Fruit fly (Drosophila melanogaster) whole organism, embryonic: ENCODE measurements around the gene Ccp84Ad.

ENCODE experiments used
- Bgb ChIP-seq: fragments of 200-800 bp; sonication (Bioruptor generic); IDR thresholded peaks from 2 replicates; pipeline ENCODE4 v1.3.6; 2022; ENCODE audit warnings: missing biosample characterization, missing genetic modification characterization; ENCODE audit not compliant: partially characterized antibody
- CG10366 ChIP-seq: fragments of 200-800 bp; sonication (Bioruptor generic); IDR thresholded peaks from 2 replicates; pipeline ENCODE4 v1.3.6; 2022; ENCODE audit warnings: missing biosample characterization, missing genetic modification characterization
- CG15011 ChIP-seq: fragments of 200-800 bp; sonication (Bioruptor generic); optimal IDR thresholded peaks from 3 replicates; lab custom pipeline; 2018; ENCODE audit warnings: missing biosample characterization, mild to moderate bottlenecking, missing genetic modification characterization
- CG1529 ChIP-seq: fragments of 200-800 bp; sonication (Bioruptor generic); optimal IDR thresholded peaks from 3 replicates; lab custom pipeline; 2018; ENCODE audit warnings: missing biosample characterization, missing genetic modification characterization
- CG1603 ChIP-seq: fragments of 200-800 bp; sonication (Bioruptor generic); optimal IDR thresholded peaks from 2 replicates; lab custom pipeline; 2019; ENCODE audit warnings: missing biosample characterization, mild to moderate bottlenecking, missing genetic modification characterization, moderate library complexity
- CG17361 ChIP-seq: fragments of 200-800 bp; sonication (Bioruptor generic); IDR thresholded peaks from 3 replicates; pipeline ENCODE4 v1.3.6; 2022; ENCODE audit warnings: missing biosample characterization, missing genetic modification characterization
- CG17568 ChIP-seq: fragments of 200-800 bp; sonication (Bioruptor generic); optimal IDR thresholded peaks from 2 replicates; lab custom pipeline; 2018; ENCODE audit warnings: missing biosample characterization, mild to moderate bottlenecking, missing genetic modification characterization, moderate library complexity
- CG17829 ChIP-seq: fragments of 200-800 bp; optimal IDR thresholded peaks from 2 replicates; lab custom pipeline; 2019; ENCODE audit warnings: missing biosample characterization, mild to moderate bottlenecking, missing genetic modification characterization, moderate library complexity
- CG2120 ChIP-seq: fragments of 200-800 bp; sonication (Bioruptor generic); optimal IDR thresholded peaks from 3 replicates; lab custom pipeline; 2016; ENCODE audit warnings: missing biosample characterization, missing genetic modification characterization
- CG2199 ChIP-seq: fragments of 200-800 bp; sonication (Bioruptor generic); IDR thresholded peaks from 3 replicates; pipeline ENCODE4 v1.3.6; 2022; ENCODE audit warnings: missing biosample characterization, missing genetic modification characterization
- CG2712 ChIP-seq: fragments of 200-800 bp; optimal IDR thresholded peaks from 3 replicates; lab custom pipeline; 2019; ENCODE audit warnings: missing biosample characterization, mild to moderate bottlenecking, missing genetic modification characterization, moderate library complexity
- CG31441 ChIP-seq: fragments of 200-800 bp; sonication (Bioruptor generic); IDR thresholded peaks from 2 replicates; pipeline ENCODE4 v1.3.6; 2022; ENCODE audit warnings: missing biosample characterization, missing genetic modification characterization
- CG32772 ChIP-seq: fragments of 200-800 bp; sonication (Bioruptor generic); IDR thresholded peaks from 2 replicates; pipeline ENCODE4 v1.3.6; 2022; ENCODE audit warnings: missing biosample characterization, missing genetic modification characterization
- CG33557 ChIP-seq: fragments of 200-800 bp; sonication (Bioruptor generic); optimal IDR thresholded peaks from 2 replicates; lab custom pipeline; 2019; ENCODE audit warnings: missing biosample characterization, mild to moderate bottlenecking, missing genetic modification characterization, moderate library complexity
- CG3847 ChIP-seq: fragments of 200-800 bp; sonication (Bioruptor generic); IDR thresholded peaks from 2 replicates; pipeline ENCODE4 v1.3.6; 2022; ENCODE audit warnings: missing biosample characterization, missing genetic modification characterization
- CG42726 ChIP-seq: fragments of 200-800 bp; sonication (Bioruptor generic); IDR thresholded peaks from 2 replicates; pipeline ENCODE4 v1.3.6; 2022; ENCODE audit warnings: missing biosample characterization, missing genetic modification characterization; ENCODE audit not compliant: partially characterized antibody
- CG4424 ChIP-seq: fragments of 200-800 bp; sonication (Bioruptor generic); optimal IDR thresholded peaks from 3 replicates; lab custom pipeline; 2016; ENCODE audit warnings: missing biosample characterization, missing genetic modification characterization
- CG7963 ChIP-seq: fragments of 200-800 bp; sonication (Bioruptor generic); IDR thresholded peaks from 3 replicates; pipeline ENCODE4 v1.3.6; 2022; ENCODE audit warnings: missing biosample characterization, missing genetic modification characterization; ENCODE audit not compliant: partially characterized antibody
- CG8290 ChIP-seq, 3 experiments: fragments of 200-800 bp; sonication (Bioruptor generic); optimal IDR thresholded peaks; 2 replicates each; lab custom pipeline; 2016 to 2019; ENCODE audit warnings: missing biosample characterization in 3 of 3, missing genetic modification characterization in 3 of 3, mild to moderate bottlenecking in 2 of 3, moderate library complexity in 1 of 3
- CTCF ChIP-seq: fragments of 200-800 bp; sonication (Bioruptor generic); optimal IDR thresholded peaks from 2 replicates; lab custom pipeline; 2017; ENCODE audit warnings: missing biosample characterization, mild to moderate bottlenecking, missing genetic modification characterization, moderate library complexity
- CoRest ChIP-seq: fragments of 200-800 bp; sonication (Bioruptor generic); optimal IDR thresholded peaks from 3 replicates; lab custom pipeline; 2018; ENCODE audit warnings: missing biosample characterization, mild to moderate bottlenecking, missing genetic modification characterization, moderate library complexity
- Dek ChIP-seq: fragments of 200-800 bp; sonication (Bioruptor generic); optimal IDR thresholded peaks from 3 replicates; lab custom pipeline; 2019; ENCODE audit warnings: missing biosample characterization, mild to moderate bottlenecking, missing genetic modification characterization, moderate library complexity
- Dp ChIP-seq: fragments of 200-800 bp; sonication (Bioruptor generic); optimal IDR thresholded peaks from 2 replicates; lab custom pipeline; 2018; ENCODE audit warnings: missing biosample characterization, mild to moderate bottlenecking, missing genetic modification characterization, moderate library complexity
- Fer2 ChIP-seq: fragments of 200-800 bp; sonication (Bioruptor generic); optimal IDR thresholded peaks from 2 replicates; lab custom pipeline; 2018; ENCODE audit warnings: missing biosample characterization, mild to moderate bottlenecking, missing genetic modification characterization, moderate library complexity
- HmgD ChIP-seq: fragments of 200-800 bp; sonication (Bioruptor generic); optimal IDR thresholded peaks from 3 replicates; lab custom pipeline; 2016; ENCODE audit warnings: missing biosample characterization, missing genetic modification characterization
- Nf-YC ChIP-seq: fragments of 200-800 bp; optimal IDR thresholded peaks from 3 replicates; lab custom pipeline; 2019; ENCODE audit warnings: missing biosample characterization, mild to moderate bottlenecking, missing genetic modification characterization, moderate library complexity
- Oaz ChIP-seq: fragments of 200-800 bp; sonication (Bioruptor generic); IDR thresholded peaks from 2 replicates; pipeline ENCODE4 v1.3.6; 2022; ENCODE audit warnings: missing biosample characterization, missing genetic modification characterization
- Opbp ChIP-seq: fragments of 200-800 bp; sonication (Bioruptor generic); IDR thresholded peaks from 3 replicates; pipeline ENCODE4 v1.3.6; 2022; ENCODE audit warnings: missing biosample characterization, missing genetic modification characterization; ENCODE audit not compliant: partially characterized antibody
- Scr ChIP-seq: fragments of 200-800 bp; sonication (Bioruptor generic); IDR thresholded peaks from 2 replicates; pipeline ENCODE4 v1.3.6; 2022; ENCODE audit warnings: missing biosample characterization, missing genetic modification characterization; ENCODE audit not compliant: partially characterized antibody
- crol ChIP-seq: fragments of 200-800 bp; sonication (Bioruptor generic); IDR thresholded peaks from 2 replicates; pipeline ENCODE4 v1.3.6; 2022; ENCODE audit warnings: missing biosample characterization, missing genetic modification characterization
- gfzf ChIP-seq: fragments of 200-800 bp; sonication (Bioruptor generic); optimal IDR thresholded peaks from 2 replicates; lab custom pipeline; 2016; ENCODE audit warnings: missing biosample characterization, mild to moderate bottlenecking, missing genetic modification characterization, moderate library complexity
- hbn ChIP-seq: fragments of 200-800 bp; sonication (Bioruptor generic); IDR thresholded peaks from 2 replicates; pipeline ENCODE4 v1.3.6; 2022; ENCODE audit warnings: missing biosample characterization, missing genetic modification characterization; ENCODE audit not compliant: partially characterized antibody
- nmo ChIP-seq: fragments of 200-800 bp; sonication (Bioruptor generic); optimal IDR thresholded peaks from 2 replicates; lab custom pipeline; 2018; ENCODE audit warnings: missing biosample characterization, mild to moderate bottlenecking, missing genetic modification characterization, moderate library complexity
- oc ChIP-seq: fragments of 200-800 bp; sonication (Bioruptor generic); optimal IDR thresholded peaks from 2 replicates; lab custom pipeline; 2018; ENCODE audit warnings: missing biosample characterization, mild to moderate bottlenecking, missing genetic modification characterization, moderate library complexity
- pita ChIP-seq: fragments of 200-800 bp; sonication (Bioruptor generic); optimal IDR thresholded peaks from 2 replicates; lab custom pipeline; 2017; ENCODE audit warnings: missing biosample characterization, mild to moderate bottlenecking, missing genetic modification characterization
- pnt ChIP-seq: fragments of 200-800 bp; sonication (Bioruptor generic); optimal IDR thresholded peaks from 3 replicates; lab custom pipeline; 2016; ENCODE audit warnings: missing biosample characterization, missing genetic modification characterization
- prd ChIP-seq, 3 experiments: fragments of >200 bp in 2 of 3; fragments of 200-800 bp in 1 of 3; sonication (Bioruptor generic) in 1 of 3; optimal IDR thresholded peaks in 2 of 3; IDR thresholded peaks in 1 of 3; 2 replicates in 2 of 3; 3 replicates in 1 of 3; pipeline versions ENCODE4 v1.3.6 to Lab custom; 2017 to 2022; ENCODE audit warnings: missing biosample characterization in 1 of 3, missing genetic modification characterization in 1 of 3
- pzg ChIP-seq: fragments of 200-800 bp; sonication (Bioruptor generic); optimal IDR thresholded peaks from 3 replicates; lab custom pipeline; 2018; ENCODE audit warnings: missing biosample characterization, mild to moderate bottlenecking, missing genetic modification characterization, moderate library complexity
- repo ChIP-seq: fragments of 200-800 bp; sonication (Bioruptor generic); optimal IDR thresholded peaks from 2 replicates; lab custom pipeline; 2016; ENCODE audit warnings: missing biosample characterization, missing genetic modification characterization
- sd ChIP-seq: fragments of 200-800 bp; sonication (Bioruptor generic); optimal IDR thresholded peaks from 3 replicates; lab custom pipeline; 2018; ENCODE audit warnings: missing biosample characterization, mild to moderate bottlenecking, missing genetic modification characterization, moderate library complexity
- stwl ChIP-seq: fragments of 200-800 bp; sonication (Bioruptor generic); optimal IDR thresholded peaks from 3 replicates; lab custom pipeline; 2018; ENCODE audit warnings: missing biosample characterization, mild to moderate bottlenecking, missing genetic modification characterization, moderate library complexity
- tin ChIP-seq: fragments of 200-800 bp; sonication (Bioruptor generic); optimal IDR thresholded peaks from 3 replicates; lab custom pipeline; 2016; ENCODE audit warnings: missing biosample characterization, missing genetic modification characterization
- vfl ChIP-seq: fragments of 200-800 bp; sonication (Bioruptor generic); optimal IDR thresholded peaks from 2 replicates; lab custom pipeline; 2016; ENCODE audit warnings: missing biosample characterization, missing genetic modification characterization
- vnd ChIP-seq: fragments of 200-800 bp; sonication (Bioruptor generic); IDR thresholded peaks from 3 replicates; pipeline ENCODE4 v1.3.6; 2022; ENCODE audit warnings: missing biosample characterization, missing genetic modification characterization; ENCODE audit not compliant: partially characterized antibody
- yki ChIP-seq: fragments of >200 bp; optimal IDR thresholded peaks from 3 replicates; lab custom pipeline; 2018
- zen ChIP-seq: fragments of 200-800 bp; sonication (Bioruptor generic); optimal IDR thresholded peaks from 3 replicates; lab custom pipeline; 2018; ENCODE audit warnings: missing biosample characterization, mild to moderate bottlenecking, missing genetic modification characterization, moderate library complexity
- zen2 ChIP-seq: fragments of 200-800 bp; sonication (Bioruptor generic); IDR thresholded peaks from 3 replicates; pipeline ENCODE4 v1.3.6; 2022; ENCODE audit warnings: missing biosample characterization, missing genetic modification characterization; ENCODE audit not compliant: partially characterized antibody

Ccp84Ad gene

DNA sequence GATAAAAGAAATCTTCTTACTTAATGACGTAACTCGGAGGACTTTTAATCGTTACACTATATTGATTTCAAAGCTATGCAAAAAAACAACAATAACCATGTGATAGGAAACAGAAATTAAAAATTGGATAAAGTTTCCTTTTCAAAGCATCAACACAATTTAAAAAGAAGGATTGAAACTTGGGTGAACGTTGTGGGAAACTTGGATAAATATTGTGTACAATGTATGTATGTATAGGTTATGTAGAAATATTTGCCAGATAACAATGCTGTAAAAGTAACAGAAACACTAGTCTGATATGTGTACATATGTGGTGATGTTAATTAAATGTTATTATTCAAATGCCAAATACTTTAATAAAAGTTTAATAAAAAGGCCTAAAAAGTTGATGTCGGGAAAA lies 13.8 kb downstream of the Ccp84Ad start (continued):
- no peak for TF ChIP-seq tin (GFP tag; lab: Kevin White, UChicago)
- peak; percentile 89; the same call in 2 of the 3 replicates for TF ChIP-seq CG2199 (GFP tag; lab: Robert Waterston, UW)
- no peak for TF ChIP-seq Fer2
- TF ChIP-seq CG1529 (GFP tag; lab: Kevin White, UChicago): no peak
- TF ChIP-seq CG10366 (GFP tag; lab: Robert Waterston, UW): no peak
- TF ChIP-seq, all 482 proteins: peak for 13

DNA sequence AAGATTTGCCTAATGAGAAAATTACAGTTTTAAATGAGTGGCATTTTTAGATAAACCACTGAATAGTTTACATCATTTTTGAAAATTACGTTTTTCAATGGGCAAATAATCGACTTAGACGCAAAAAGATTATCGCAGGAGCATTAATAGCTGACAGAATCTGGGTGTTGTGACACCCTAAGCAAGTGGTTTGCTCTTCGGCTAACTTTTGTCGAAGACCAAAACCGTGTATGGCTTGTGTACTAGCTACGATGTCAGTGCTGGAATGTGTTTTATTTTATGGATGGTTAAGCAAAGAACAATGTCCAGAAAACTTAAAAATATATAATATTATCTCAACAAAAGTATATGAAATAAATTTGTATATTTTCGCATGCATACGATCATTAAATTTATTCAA lies 16.3 kb downstream of the Ccp84Ad start:
- TF ChIP-seq zen2 (peak; percentile 55; the same call in 2 of the 3 replicates), CG1603 (tag; lab: Kevin White, UChicago) (peak; percentile 64), oc (tag; lab: Kevin White, UChicago) (peak; percentile 27), Oaz (no peak), CG17829 (tag; lab: Kevin White, UChicago) (peak; percentile 21), Bgb (GFP tag; lab: Robert Waterston, UW) (peak; percentile 58), CG15011 (GFP tag; lab: Kevin White, UChicago) (no peak), CG7963 (peak; percentile 52; the same call in 1 of the 3 replicates), Opbp (GFP tag; lab: Robert Waterston, UW) (peak; percentile 76; the same call in 2 of the 3 replicates), sd (tag; lab: Kevin White, UChicago) (peak; percentile 80), Dek (tag; lab: Kevin White, UChicago) (peak; percentile 9), pnt (peak; percentile 6), Nf-YC (tag; lab: Kevin White, UChicago) (no peak), pzg (GFP tag; lab: Kevin White, UChicago) (peak; percentile 40), CG2712 (tag; lab: Kevin White, UChicago) (peak; percentile 31), Scr (GFP tag; lab: Robert Waterston, UW) (peak; percentile 46; the same call in 1 of the 2 replicates), zen (tag; lab: Kevin White, UChicago) (peak; percentile 36), prd (optimal IDR thresholded peaks at IDR 0.05; lab: Kevin White, UChicago) (no peak), prd (GFP tag; IDR thresholded peaks at IDR 0.05; lab: Robert Waterston, UW) (no peak), CG3847 (GFP tag; lab: Robert Waterston, UW) (0 out of 2 replicates have a peak, but pooled peaks have one; percentile 15), CG33557 (GFP tag; lab: Kevin White, UChicago) (no peak), yki (lab: Kevin White, UChicago) (peak; percentile 56), HmgD (peak; percentile 69), CG17361 (0 out of 3 replicates have a peak, but pooled peaks have one; percentile 22), CG42726 (peak; percentile 41; the same call in 1 of the 2 replicates), CG2199 (GFP tag; lab: Robert Waterston, UW) (peak; percentile 74; the same call in 1 of the 3 replicates), CG32772 (GFP tag; lab: Robert Waterston, UW) (no peak), repo (GFP tag; lab: Kevin White, UChicago) (no peak), Dp (GFP tag; lab: Kevin White, UChicago) (peak; percentile 36), CG2120 (peak; percentile 11), stwl (tag; lab: Kevin White, UChicago) (peak; percentile 100), CG4424 (GFP tag; lab: Kevin White, UChicago) (peak; percentile 58), CG8290 (GFP tag; optimal IDR thresholded peaks at IDR 0.05; lab: Kevin White, UChicago) (peak; percentile 71), CG8290 (tag; optimal IDR thresholded peaks at IDR 0.05; lab: Kevin White, UChicago) (no peak), CG31441 (GFP tag; lab: Robert Waterston, UW) (no peak), vnd (GFP tag; lab: Robert Waterston, UW) (0 out of 3 replicates have a peak, but pooled peaks have one; percentile 15), CTCF (GFP tag; lab: Kevin White, UChicago) (peak; percentile 85), vfl (GFP tag; lab: Kevin White, UChicago) (no peak), gfzf (peak; percentile 41), nmo (peak; percentile 60), CG17568 (GFP tag; lab: Kevin White, UChicago) (no peak), crol (no peak), hbn (GFP tag; lab: Robert Waterston, UW) (0 out of 2 replicates have a peak, but pooled peaks have one; percentile 24), pita (GFP tag; lab: Kevin White, UChicago) (peak; percentile 91), CoRest (tag; lab: Kevin White, UChicago) (peak; percentile 57)
